Worm (Caenorhabditis elegans) whole organism, dauer: Measurements from ENCODE around the gene rmif-2.
"Not testable (repeated sequence)": the region's sequence is repeated elsewhere in the genome, so short reads cannot be mapped to it uniquely, and the experiment has no call there.

Experiments used
- unc-62 ChIP-seq: sonication (generic microtip); optimal IDR thresholded peaks from 2 replicates; lab custom pipeline; 2017; ENCODE audit warnings: missing biosample characterization, missing genetic modification reagents, missing genetic modification characterization

Gene rmif-2

ce11 chrIV:1182292-1182691 lies at the start of gene rmif-2:
Gene rmif-2 (plus strand): TSS chrIV:1182592.
- not testable (repeated sequence) for TF ChIP-seq unc-62

- TF ChIP-seq unc-62: no peak
Observed at ce11 chrIV:1136658-1137057, 45.7 kb upstream of the rmif-2 start, which contains the start of gene C44B12.6. Gene C44B12.6 (minus strand): TSS chrIV:1136758.

- no peak for TF ChIP-seq unc-62
Observed at ce11 chrIV:1147594-1147993, 34.8 kb upstream of the rmif-2 start.

ce11 chrIV:1148425-1149151 lies 33.8 kb upstream of the rmif-2 start:
- TF ChIP-seq unc-62: no peak

ce11 chrIV:1155206-1155605 lies 27.2 kb upstream of the rmif-2 start:
- no peak for TF ChIP-seq unc-62

- TF ChIP-seq unc-62: no peak
Observed at ce11 chrIV:1157928-1158327, 24.5 kb upstream of the rmif-2 start, which contains the start of gene C50A2.3. Gene C50A2.3 (minus strand): TSS chrIV:1158028.

ce11 chrIV:1160386-1160785 lies 22.0 kb upstream of the rmif-2 start, which contains the start of gene ets-8:
Gene ets-8 (minus strand): TSS chrIV:1160486.
- no peak for TF ChIP-seq unc-62

- no peak for TF ChIP-seq unc-62
Observed at ce11 chrIV:1163126-1163525, 19.3 kb upstream of the rmif-2 start, which contains the start of gene C50A2.7. Gene C50A2.7 (plus strand): TSS chrIV:1163426.

- TF ChIP-seq unc-62: no peak
Observed at ce11 chrIV:1167352-1167751, 15.0 kb upstream of the rmif-2 start.

ce11 chrIV:1168311-1168965 lies 14.0 kb upstream of the rmif-2 start:
- TF ChIP-seq unc-62: no peak

ce11 chrIV:1170408-1170807 lies 12.0 kb upstream of the rmif-2 start, which contains the start of gene cec-2:
Gene cec-2 (plus strand): TSS chrIV:1170708.
- TF ChIP-seq unc-62: no peak

ce11 chrIV:1174411-1174810 lies 8.0 kb upstream of the rmif-2 start:
- no peak for TF ChIP-seq unc-62

- TF ChIP-seq unc-62: no peak
Observed at ce11 chrIV:1176613-1177012, 5.8 kb upstream of the rmif-2 start.

- no peak for TF ChIP-seq unc-62
Observed at ce11 chrIV:1177683-1178082, 4.7 kb upstream of the rmif-2 start, which contains the start of gene Y104H12D.2. Gene Y104H12D.2 (plus strand): TSS chrIV:1178022.

- not testable (repeated sequence) for TF ChIP-seq unc-62
Observed at ce11 chrIV:1187502-1187901, 5.1 kb downstream of the rmif-2 start, which contains the start of gene mdt-20. Gene mdt-20 (plus strand): TSS chrIV:1187802.

ce11 chrIV:1192765-1193164 lies 10.4 kb downstream of the rmif-2 start, which contains the start of gene spl-3:
Gene spl-3 (plus strand): TSS chrIV:1193065.
- no peak for TF ChIP-seq unc-62

- no peak for TF ChIP-seq unc-62
Observed at ce11 chrIV:1199501-1199900, 17.1 kb downstream of the rmif-2 start.

- TF ChIP-seq unc-62: no peak
Observed at ce11 chrIV:1204870-1205269, 22.5 kb downstream of the rmif-2 start, which contains the start of gene dsl-2. Gene dsl-2 (minus strand): TSS chrIV:1204970.
